Fruit fly (Drosophila melanogaster) whole organism, embryonic: ENCODE measurements around the gene CG7362.

Experiments
- CG1024 ChIP-seq: fragments of 200-800 bp; sonication (Bioruptor generic); IDR thresholded peaks from 2 replicates; pipeline ENCODE4 v1.3.6; 2022; ENCODE audit warnings: missing biosample characterization, missing genetic modification characterization
- CG12071 ChIP-seq: fragments of 200-800 bp; sonication (Bioruptor generic); optimal IDR thresholded peaks from 3 replicates; lab custom pipeline; 2018; ENCODE audit warnings: missing biosample characterization, mild to moderate bottlenecking, missing genetic modification characterization
- CG14441 ChIP-seq: fragments of 200-800 bp; sonication (Bioruptor generic); IDR thresholded peaks from 2 replicates; pipeline ENCODE4 v1.3.6; 2022; ENCODE audit warnings: missing biosample characterization, missing genetic modification characterization
- CG15269 ChIP-seq: fragments of 200-800 bp; sonication (Bioruptor generic); optimal IDR thresholded peaks from 2 replicates; lab custom pipeline; 2018; ENCODE audit warnings: missing biosample characterization, mild to moderate bottlenecking, missing genetic modification characterization, moderate library complexity
- CG15601 ChIP-seq: fragments of 200-800 bp; sonication (Bioruptor generic); optimal IDR thresholded peaks from 3 replicates; lab custom pipeline; 2019; ENCODE audit warnings: missing biosample characterization, mild to moderate bottlenecking, missing genetic modification characterization, moderate library complexity
- CG2202 ChIP-seq: fragments of 200-800 bp; sonication (Bioruptor generic); optimal IDR thresholded peaks from 2 replicates; lab custom pipeline; 2018; ENCODE audit warnings: missing biosample characterization, mild to moderate bottlenecking, missing genetic modification characterization
- CG2678 ChIP-seq: fragments of 200-800 bp; sonication (Bioruptor generic); optimal IDR thresholded peaks from 3 replicates; lab custom pipeline; 2019; ENCODE audit warnings: missing biosample characterization, mild to moderate bottlenecking, missing genetic modification characterization, moderate library complexity
- CG4404 ChIP-seq: fragments of 200-800 bp; sonication (Bioruptor generic); IDR thresholded peaks from 2 replicates; pipeline ENCODE4 v1.3.6; 2022; ENCODE audit warnings: missing biosample characterization, missing genetic modification characterization
- CG7839 ChIP-seq: fragments of 200-800 bp; sonication (Bioruptor generic); optimal IDR thresholded peaks from 3 replicates; lab custom pipeline; 2018; ENCODE audit warnings: missing biosample characterization, mild to moderate bottlenecking, missing genetic modification characterization, moderate library complexity
- CG8924 ChIP-seq: fragments of 200-800 bp; optimal IDR thresholded peaks from 3 replicates; lab custom pipeline; 2019; ENCODE audit warnings: missing biosample characterization, mild to moderate bottlenecking, missing genetic modification characterization, moderate library complexity
- CG9727 ChIP-seq: fragments of 200-800 bp; sonication (Bioruptor generic); optimal IDR thresholded peaks from 3 replicates; lab custom pipeline; 2017; ENCODE audit warnings: missing biosample characterization, mild to moderate bottlenecking, missing genetic modification characterization
- CoRest ChIP-seq: fragments of 200-800 bp; sonication (Bioruptor generic); optimal IDR thresholded peaks from 3 replicates; lab custom pipeline; 2018; ENCODE audit warnings: missing biosample characterization, mild to moderate bottlenecking, missing genetic modification characterization, moderate library complexity
- E2f1 ChIP-seq: fragments of 200-800 bp; sonication (Bioruptor generic); IDR thresholded peaks from 2 replicates; pipeline ENCODE4 v1.3.6; 2022; ENCODE audit warnings: missing biosample characterization, missing genetic modification characterization
- Ets65A ChIP-seq: fragments of 200-800 bp; sonication (Bioruptor generic); peaks from one replicate; lab custom pipeline; 2016; ENCODE audit warnings: missing biosample characterization, missing genetic modification characterization
- HLH4C ChIP-seq: fragments of 200-800 bp; sonication (Bioruptor generic); IDR thresholded peaks from 3 replicates; pipeline ENCODE4 v1.3.6; 2022; ENCODE audit warnings: missing biosample characterization, missing genetic modification characterization; ENCODE audit not compliant: partially characterized antibody
- Hmr ChIP-seq: fragments of 200-800 bp; sonication (Bioruptor generic); optimal IDR thresholded peaks from 3 replicates; lab custom pipeline; 2017; ENCODE audit warnings: mild to moderate bottlenecking, missing biosample characterization, missing genetic modification reagents, missing genetic modification characterization
- Hsf ChIP-seq: fragments of 200-800 bp; sonication (Bioruptor generic); optimal IDR thresholded peaks from 3 replicates; lab custom pipeline; 2016; ENCODE audit warnings: missing biosample characterization, missing genetic modification characterization
- Med ChIP-seq: fragments of 200-800 bp; sonication (Bioruptor generic); peaks from one replicate; lab custom pipeline; 2016; ENCODE audit warnings: missing biosample characterization, missing genetic modification characterization, mild to moderate bottlenecking, inconsistent platforms, moderate library complexity
- Meics ChIP-seq: fragments of 200-800 bp; sonication (Bioruptor generic); optimal IDR thresholded peaks from 2 replicates; lab custom pipeline; 2017; ENCODE audit warnings: missing biosample characterization, mild to moderate bottlenecking, missing genetic modification characterization
- Nf-YB ChIP-seq: fragments of 200-800 bp; sonication (Bioruptor generic); optimal IDR thresholded peaks from 3 replicates; lab custom pipeline; 2019; ENCODE audit warnings: missing biosample characterization, mild to moderate bottlenecking, missing genetic modification characterization, moderate library complexity
- Oli ChIP-seq: fragments of 200-800 bp; sonication (Bioruptor generic); optimal IDR thresholded peaks from 2 replicates; lab custom pipeline; 2018; ENCODE audit warnings: missing biosample characterization, mild to moderate bottlenecking, missing genetic modification characterization, moderate library complexity
- Rfx ChIP-seq: fragments of 200-800 bp; sonication (Bioruptor generic); IDR thresholded peaks from 2 replicates; pipeline ENCODE4 v1.3.6; 2022; ENCODE audit warnings: missing biosample characterization, missing genetic modification characterization
- Usf ChIP-seq: fragments of 200-800 bp; sonication (Bioruptor generic); optimal IDR thresholded peaks from 2 replicates; lab custom pipeline; 2017; ENCODE audit warnings: missing genotype, missing biosample characterization, missing genetic modification characterization
- abd-A ChIP-seq: fragments of 200-800 bp; sonication (Bioruptor generic); optimal IDR thresholded peaks from 3 replicates; lab custom pipeline; 2019; ENCODE audit warnings: missing biosample characterization, mild to moderate bottlenecking, missing genetic modification characterization, moderate library complexity
- al ChIP-seq: fragments of 200-800 bp; sonication (Bioruptor generic); IDR thresholded peaks from 2 replicates; pipeline ENCODE4 v1.3.6; 2022; ENCODE audit warnings: missing biosample characterization, missing genetic modification characterization
- br ChIP-seq: fragments of >200 bp; optimal IDR thresholded peaks from 2 replicates; lab custom pipeline; 2017
- bsh ChIP-seq, 2 experiments: fragments of 200-800 bp; sonication (Bioruptor generic); optimal IDR thresholded peaks; 2 replicates each; lab custom pipeline; 2017 to 2018; ENCODE audit warnings: mild to moderate bottlenecking in 2 of 2, missing biosample characterization in 2 of 2, missing genetic modification characterization in 2 of 2, moderate library complexity in 1 of 2
- btn ChIP-seq: fragments of 200-800 bp; sonication (Bioruptor generic); optimal IDR thresholded peaks from 2 replicates; lab custom pipeline; 2016; ENCODE audit warnings: missing biosample characterization, missing genetic modification characterization
- emc ChIP-seq: fragments of 200-800 bp; sonication (Bioruptor generic); optimal IDR thresholded peaks from 2 replicates; lab custom pipeline; 2016; ENCODE audit warnings: missing biosample characterization, missing genetic modification characterization
- ems ChIP-seq: fragments of 200-800 bp; sonication (Bioruptor generic); optimal IDR thresholded peaks from 3 replicates; lab custom pipeline; 2016; ENCODE audit warnings: missing biosample characterization, missing genetic modification characterization
- fd96Cb ChIP-seq: fragments of 200-800 bp; sonication (Bioruptor generic); optimal IDR thresholded peaks from 2 replicates; lab custom pipeline; 2018; ENCODE audit warnings: missing biosample characterization, mild to moderate bottlenecking, missing genetic modification characterization, moderate library complexity
- gem ChIP-seq: fragments of 200-800 bp; sonication (Bioruptor generic); optimal IDR thresholded peaks from 2 replicates; lab custom pipeline; 2019; ENCODE audit warnings: missing biosample characterization, mild to moderate bottlenecking, missing genetic modification characterization, moderate library complexity
- grau ChIP-seq: fragments of 200-800 bp; optimal IDR thresholded peaks from 3 replicates; lab custom pipeline; 2019; ENCODE audit warnings: missing biosample characterization, mild to moderate bottlenecking, missing genetic modification characterization, moderate library complexity
- grn ChIP-seq: fragments of 200-800 bp; sonication (Bioruptor generic); optimal IDR thresholded peaks from 3 replicates; lab custom pipeline; 2017; ENCODE audit warnings: missing biosample characterization, missing genetic modification characterization
- inv ChIP-seq: fragments of 200-800 bp; sonication (Bioruptor generic); IDR thresholded peaks from 2 replicates; pipeline ENCODE4 v1.3.6; 2022; ENCODE audit warnings: missing biosample characterization, missing genetic modification characterization; ENCODE audit not compliant: partially characterized antibody
- jigr1 ChIP-seq: fragments of 200-800 bp; sonication (Bioruptor generic); IDR thresholded peaks from 3 replicates; pipeline ENCODE4 v1.3.6; 2022; ENCODE audit warnings: missing biosample characterization, missing genetic modification characterization
- lab ChIP-seq: fragments of 200-800 bp; sonication (Bioruptor generic); optimal IDR thresholded peaks from 3 replicates; lab custom pipeline; 2017; ENCODE audit warnings: missing biosample characterization, missing genetic modification characterization, mild to moderate bottlenecking, moderate library complexity, missing genetic modification reagents
- lilli ChIP-seq: fragments of 200-800 bp; sonication (Bioruptor generic); optimal IDR thresholded peaks from 3 replicates; lab custom pipeline; 2016; ENCODE audit warnings: missing biosample characterization, missing genetic modification characterization
- lmd ChIP-seq: fragments of 200-800 bp; sonication (Bioruptor generic); IDR thresholded peaks from 2 replicates; pipeline ENCODE4 v1.3.6; 2022; ENCODE audit warnings: missing biosample characterization, missing genetic modification characterization
- nom ChIP-seq: fragments of 200-800 bp; sonication (Bioruptor generic); optimal IDR thresholded peaks from 2 replicates; lab custom pipeline; 2017; ENCODE audit warnings: missing biosample characterization, missing genetic modification characterization, mild to moderate bottlenecking, moderate library complexity, missing genetic modification reagents
- pan ChIP-seq, 4 experiments: fragments of >200 bp in 3 of 4; fragments of 200-800 bp in 1 of 4; sonication (Bioruptor generic) in 1 of 4; optimal IDR thresholded peaks in 3 of 4; IDR thresholded peaks in 1 of 4; 2 replicates each; pipeline versions ENCODE4 v1.3.6 to Lab custom; 2017 to 2022; ENCODE audit warnings: missing biosample characterization in 2 of 4, missing genetic modification characterization in 2 of 4, mixed read lengths in 1 of 4
- sd ChIP-seq: fragments of 200-800 bp; sonication (Bioruptor generic); optimal IDR thresholded peaks from 3 replicates; lab custom pipeline; 2018; ENCODE audit warnings: missing biosample characterization, mild to moderate bottlenecking, missing genetic modification characterization, moderate library complexity
- sens ChIP-seq: fragments of 200-800 bp; sonication (Bioruptor generic); peaks from one replicate; lab custom pipeline; 2016; ENCODE audit warnings: missing biosample characterization, missing genetic modification characterization
- sob ChIP-seq: fragments of 200-800 bp; sonication (Bioruptor generic); IDR thresholded peaks from 2 replicates; pipeline ENCODE4 v1.3.6; 2022; ENCODE audit warnings: missing biosample characterization, missing genetic modification characterization
- unpg ChIP-seq: fragments of 200-800 bp; sonication (Bioruptor generic); optimal IDR thresholded peaks from 3 replicates; lab custom pipeline; 2018; ENCODE audit warnings: missing biosample characterization, mild to moderate bottlenecking, missing genetic modification characterization, moderate library complexity
- vvl ChIP-seq: fragments of 200-800 bp; sonication (Bioruptor generic); IDR thresholded peaks from 2 replicates; pipeline ENCODE4 v1.3.6; 2022; ENCODE audit warnings: missing biosample characterization, missing genetic modification characterization

Gene CG7362

DNA sequence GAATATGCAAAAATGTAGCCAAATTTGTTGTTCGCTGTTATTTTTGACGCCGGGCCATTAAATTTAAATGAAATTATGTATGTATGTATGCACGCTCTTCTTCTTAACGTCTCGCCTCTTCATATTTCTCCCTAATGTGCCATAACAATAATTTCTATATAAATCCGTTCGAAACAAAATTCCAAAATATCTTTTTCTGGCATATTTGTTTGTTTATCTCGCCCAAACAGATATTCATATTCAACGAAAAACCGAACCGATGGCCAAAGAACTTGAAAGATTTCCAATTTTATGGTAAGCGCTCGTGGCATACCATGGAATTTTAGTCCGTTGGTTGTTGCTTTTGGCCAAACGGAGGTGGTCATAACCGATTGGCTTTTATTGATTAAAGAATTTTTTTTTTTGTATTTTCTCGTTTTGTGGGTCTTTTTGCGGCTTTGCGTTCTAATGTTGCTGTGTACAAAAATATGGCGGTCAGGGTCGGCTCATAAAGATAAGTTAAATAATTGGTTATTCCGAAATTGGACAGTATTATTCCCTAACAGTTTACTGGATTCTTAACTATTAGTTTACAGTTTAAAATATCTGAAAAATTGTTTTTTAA lies 41.0 kb downstream of the CG7362 start (continued):
- TF ChIP-seq vvl (peak; percentile 52; the same call in 1 of the 2 replicates), abd-A (peak; percentile 51), Med (GFP tag; lab: Kevin White, UChicago) (peak; percentile 12), CG1024 (GFP tag; lab: Robert Waterston, UW) (no peak)

DNA sequence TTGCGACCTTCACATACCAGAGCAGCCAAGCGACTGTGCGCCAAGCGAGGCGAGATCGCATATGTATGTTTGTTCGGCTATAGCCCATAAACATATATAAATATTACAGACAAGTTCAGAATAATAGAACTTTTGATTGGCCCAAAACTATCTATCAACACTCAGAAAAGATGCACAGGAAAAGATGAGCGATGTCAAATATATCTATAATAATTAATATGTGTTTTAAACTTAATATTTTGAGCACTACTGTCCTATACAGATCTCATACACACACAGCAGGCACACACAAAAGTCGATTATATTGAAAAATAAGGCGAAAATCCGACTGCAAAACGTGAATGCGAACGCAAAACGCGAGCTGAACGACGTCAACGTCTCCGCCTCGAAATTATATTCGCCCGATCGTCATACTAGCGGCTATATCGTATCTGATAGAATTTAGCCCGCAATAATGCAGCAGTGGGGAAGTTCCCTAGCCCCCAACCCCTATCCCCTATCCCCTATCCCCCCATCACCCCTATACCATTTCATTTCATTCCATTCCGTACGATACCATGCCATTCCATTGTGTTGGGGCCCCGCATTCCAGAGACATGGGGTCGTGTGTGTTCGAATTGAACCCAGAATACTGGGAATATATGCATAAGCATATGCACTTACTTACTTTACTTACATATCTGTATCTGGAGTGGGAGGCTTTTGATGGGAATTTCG lies 42.7 kb downstream of the CG7362 start:
- TF ChIP-seq al (GFP tag; lab: Robert Waterston, UW) (peak; percentile 49; the same call in 1 of the 2 replicates), unpg (GFP tag; lab: Kevin White, UChicago) (peak; percentile 7), CG2678 (tag; lab: Kevin White, UChicago) (peak; percentile 47), Nf-YB (GFP tag; lab: Kevin White, UChicago) (no peak), br (lab: Kevin White, UChicago) (no peak), jigr1 (GFP tag; lab: Robert Waterston, UW) (no peak), sd (tag; lab: Kevin White, UChicago) (peak; percentile 89), E2f1 (GFP tag; lab: Robert Waterston, UW) (peak; percentile 52; the same call in 1 of the 2 replicates), CG15601 (no peak), Meics (GFP tag; lab: Kevin White, UChicago) (peak; percentile 44), Rfx (GFP tag; lab: Robert Waterston, UW) (peak; percentile 72), CG7839 (tag; lab: Kevin White, UChicago) (peak; percentile 31), lmd (GFP tag; lab: Robert Waterston, UW) (peak; percentile 31; the same call in 1 of the 2 replicates), CG14441 (GFP tag; lab: Robert Waterston, UW) (0 out of 2 replicates have a peak, but pooled peaks have one; percentile 9), lilli (GFP tag; lab: Kevin White, UChicago) (peak; percentile 19), CG8924 (tag; lab: Kevin White, UChicago) (peak; percentile 3), grn (GFP tag; lab: Kevin White, UChicago) (no peak), lab (GFP tag; lab: Kevin White, UChicago) (peak; percentile 46), CG4404 (GFP tag; lab: Robert Waterston, UW) (no peak), Oli (tag; lab: Kevin White, UChicago) (peak; percentile 3), CG12071 (no peak), sens (GFP tag; lab: Kevin White, UChicago) (peak; percentile 19), nom (GFP tag; lab: Kevin White, UChicago) (peak; percentile 20), ems (GFP tag; lab: Kevin White, UChicago) (no peak), emc (GFP tag; lab: Kevin White, UChicago) (no peak), grau (tag; lab: Kevin White, UChicago) (peak; percentile 42), fd96Cb (tag; lab: Kevin White, UChicago) (no peak), HLH4C (no peak), bsh (GFP tag; optimal IDR thresholded peaks at IDR 0.05; lab: Kevin White, UChicago) (no peak), CG9727 (peak; percentile 38), btn (GFP tag; lab: Kevin White, UChicago) (no peak), Ets65A (GFP tag; lab: Kevin White, UChicago) (peak; percentile 69), inv (GFP tag; lab: Robert Waterston, UW) (no peak), CG2202 (tag; lab: Kevin White, UChicago) (no peak), pan (optimal IDR thresholded peaks at IDR 0.05; lab: Kevin White, UChicago) (no peak), pan (GFP tag; optimal IDR thresholded peaks at IDR 0.05 in 1 of 2, IDR thresholded peaks at IDR 0.05 in 1 of 2) (peak in 1 of 2 experiments; percentile 54), CoRest (tag; lab: Kevin White, UChicago) (peak; percentile 1), Hmr (peak; percentile 48), Usf (GFP tag; lab: Kevin White, UChicago) (no peak), CG15269 (tag; lab: Kevin White, UChicago) (peak; percentile 40), Hsf (GFP tag; lab: Kevin White, UChicago) (no peak), gem (tag; lab: Kevin White, UChicago) (peak; percentile 44), sob (GFP tag; lab: Robert Waterston, UW) (peak; percentile 22; the same call in 1 of the 2 replicates)
